Fruit fly (Drosophila melanogaster): ENCODE measurements around the gene rasp.

The rasp gene

dm6 chr3L:3194059-3194458, 32.1 kb downstream of the rasp start:
- no peak for TF ChIP-seq Dll (optimal IDR thresholded peaks at IDR 0.05)

dm6 chr3L:3197464-3197863, 35.5 kb downstream of the rasp start, which contains the start of gene CG14966:
Gene CG14966, minus strand, starts transcription at chr3L:3197631.
- no peak for TF ChIP-seq EcR (GFP tag; optimal IDR thresholded peaks at IDR 0.05)
- no peak for TF ChIP-seq CG8478 (optimal IDR thresholded peaks at IDR 0.05)
- no peak for TF ChIP-seq Dll (optimal IDR thresholded peaks at IDR 0.05)

- TF ChIP-seq EcR (GFP tag; optimal IDR thresholded peaks at IDR 0.05): no peak
- TF ChIP-seq CG8478 (optimal IDR thresholded peaks at IDR 0.05): no peak
- no peak for TF ChIP-seq Dll (optimal IDR thresholded peaks at IDR 0.05)
- TF ChIP-seq psq (optimal IDR thresholded peaks at IDR 0.05): no peak
- TF ChIP-seq usp (GFP tag; optimal IDR thresholded peaks at IDR 0.05): no peak
- no peak for TF ChIP-seq pan (optimal IDR thresholded peaks at IDR 0.05)
Observed at dm6 chr3L:3198447-3199402, 36.7 kb downstream of the rasp start, which contains the start of the genes CG32276 and gry. Gene CG32276, minus strand, starts transcription at chr3L:3199047. Gene gry, plus strand, starts transcription at chr3L:3199090.

dm6 chr3L:3203062-3203461, 41.1 kb downstream of the rasp start, which contains the start of gene CG32271:
Gene CG32271, minus strand, starts transcription at chr3L:3203162.
- TF ChIP-seq usp (GFP tag; optimal IDR thresholded peaks at IDR 0.05) (no peak), EcR (GFP tag; optimal IDR thresholded peaks at IDR 0.05) (no peak), CG8478 (optimal IDR thresholded peaks at IDR 0.05) (no peak), Dll (optimal IDR thresholded peaks at IDR 0.05) (no peak), psq (optimal IDR thresholded peaks at IDR 0.05) (no peak), pan (optimal IDR thresholded peaks at IDR 0.05) (no peak)

dm6 chr3L:3204348-3204747, 42.4 kb downstream of the rasp start, which contains the start of gene CG33159:
Gene CG33159, minus strand, starts transcription at chr3L:3204448.
- no peak for TF ChIP-seq Dll (optimal IDR thresholded peaks at IDR 0.05)
- TF ChIP-seq CG8478 (optimal IDR thresholded peaks at IDR 0.05): no peak
- no peak for TF ChIP-seq psq (optimal IDR thresholded peaks at IDR 0.05)
- no peak for TF ChIP-seq EcR (GFP tag; optimal IDR thresholded peaks at IDR 0.05)
- TF ChIP-seq usp (GFP tag; optimal IDR thresholded peaks at IDR 0.05): no peak
- no peak for TF ChIP-seq pan (optimal IDR thresholded peaks at IDR 0.05)

dm6 chr3L:3205349-3205748, 43.4 kb downstream of the rasp start, which contains the start of gene CG32277:
Gene CG32277, minus strand, starts transcription at chr3L:3205449.
- TF ChIP-seq psq (optimal IDR thresholded peaks at IDR 0.05): no peak
- TF ChIP-seq EcR (GFP tag; optimal IDR thresholded peaks at IDR 0.05): no peak
- TF ChIP-seq Dll (optimal IDR thresholded peaks at IDR 0.05): no peak
- no peak for TF ChIP-seq usp (GFP tag; optimal IDR thresholded peaks at IDR 0.05)
- no peak for TF ChIP-seq pan (optimal IDR thresholded peaks at IDR 0.05)
- TF ChIP-seq CG8478 (optimal IDR thresholded peaks at IDR 0.05): no peak

- TF ChIP-seq EcR (GFP tag; optimal IDR thresholded peaks at IDR 0.05) (no peak), psq (optimal IDR thresholded peaks at IDR 0.05) (no peak), CG8478 (optimal IDR thresholded peaks at IDR 0.05) (no peak), Dll (optimal IDR thresholded peaks at IDR 0.05) (no peak), pan (optimal IDR thresholded peaks at IDR 0.05) (no peak), usp (GFP tag; optimal IDR thresholded peaks at IDR 0.05) (no peak)
Observed at dm6 chr3L:3206263-3206662, 44.3 kb downstream of the rasp start, which contains the start of gene CG33160. Gene CG33160, minus strand, starts transcription at chr3L:3206363.

- no peak for TF ChIP-seq CG8478 (optimal IDR thresholded peaks at IDR 0.05)
- TF ChIP-seq psq (optimal IDR thresholded peaks at IDR 0.05): no peak
- no peak for TF ChIP-seq usp (GFP tag; optimal IDR thresholded peaks at IDR 0.05)
- TF ChIP-seq Dll (optimal IDR thresholded peaks at IDR 0.05): no peak
- no peak for TF ChIP-seq EcR (GFP tag; optimal IDR thresholded peaks at IDR 0.05)
- TF ChIP-seq pan (optimal IDR thresholded peaks at IDR 0.05): no peak
Observed at dm6 chr3L:3208895-3209294, 46.9 kb downstream of the rasp start, which contains the start of the genes CG32269 and CG32270. Gene CG32269, minus strand, starts transcription at chr3L:3208985. Gene CG32270, minus strand, starts transcription at chr3L:3208985.

Measured in whole organism.